Fruit fly (Drosophila melanogaster) whole organism, wandering third instar larva: ENCODE data around the gene Zip89B.

ENCODE experiments used
- Mio ChIP-seq: sonication (Bioruptor generic); optimal IDR thresholded peaks from 2 replicates; lab custom pipeline; 2016; ENCODE audit warnings: missing biosample characterization, missing genetic modification characterization
- N ChIP-seq: fragments of >200 bp; optimal IDR thresholded peaks from 2 replicates; lab custom pipeline; 2018; ENCODE audit warnings: missing biosample characterization, missing external identifiers, missing genetic modification characterization
- OdsH ChIP-seq: fragments of 200-800 bp; sonication (Bioruptor generic); optimal IDR thresholded peaks from 2 replicates; lab custom pipeline; 2016; ENCODE audit warnings: missing biosample characterization, mild to moderate bottlenecking, missing genetic modification characterization
- Vsx2 ChIP-seq: fragments of 200-300, 225-300 bp; sonication (Bioruptor generic); optimal IDR thresholded peaks from 2 replicates; lab custom pipeline; 2018; ENCODE audit warnings: missing biosample characterization, missing genetic modification characterization; ENCODE audit not compliant: partially characterized antibody
- br ChIP-seq: fragments of 200-800 bp; sonication (Bioruptor generic); optimal IDR thresholded peaks from 2 replicates; lab custom pipeline; 2016; ENCODE audit warnings: missing biosample characterization, missing genetic modification characterization
- dl ChIP-seq, 2 experiments: fragments of 175-275, 200-275 bp in 1 of 2; fragments of 200-275 bp in 1 of 2; sonication (Bioruptor generic); optimal IDR thresholded peaks; lab custom pipeline; 2018; ENCODE audit warnings: mild to moderate bottlenecking in 2 of 2, missing biosample characterization in 2 of 2, missing genetic modification characterization in 2 of 2, moderate library complexity in 2 of 2; ENCODE audit not compliant: partially characterized antibody in 2 of 2, insufficient read depth in 1 of 2

- TF ChIP-seq OdsH (no peak), Vsx2 (no peak), dl (GFP tag; optimal IDR thresholded peaks at IDR 0.05; lab: Kevin White, UChicago; ENCODE audit: insufficient read depth in 1 of 2, partially characterized antibody in 2 of 2) (no peak), N (GFP tag; lab: Kevin White, UChicago) (no peak), br (GFP tag; lab: Kevin White, UChicago) (no peak), Mio (no peak)
Observed at dm6 chr3R:16335438-16336073, 30.0 kb downstream of the Zip89B start.
